Fruit fly (Drosophila melanogaster): ENCODE results near the gene Gp93.

dm6 chr3R:27988189-27988588 is 39.7 kb downstream of the Gp93 start, which contains the start of gene betaTub97EF:
- TF ChIP-seq CG6792 (GFP tag; optimal IDR thresholded peaks at IDR 0.05): no peak
- TF ChIP-seq Met (GFP tag; optimal IDR thresholded peaks at IDR 0.05): no peak
- no peak for TF ChIP-seq Lpt (GFP tag; optimal IDR thresholded peaks at IDR 0.05)
- no peak for TF ChIP-seq Hr4 (GFP tag; optimal IDR thresholded peaks at IDR 0.05)
- TF ChIP-seq Eip75B (GFP tag; optimal IDR thresholded peaks at IDR 0.05): no peak
- no peak for TF ChIP-seq CG3032 (tag; optimal IDR thresholded peaks at IDR 0.05)
- TF ChIP-seq CG1621 (tag; optimal IDR thresholded peaks at IDR 0.05): no peak
- no peak for TF ChIP-seq svp (GFP tag)
- no peak for TF ChIP-seq CG9139 (GFP tag; optimal IDR thresholded peaks at IDR 0.05)
